Fruit fly (Drosophila melanogaster): ENCODE results near the gene Ent2.
A peak's percentile ranks its signal among the peaks of the same experiment; 100 is the strongest.

Ent2 gene

dm6 chr2L:6552345-6552744 is 9.8 kb upstream of the Ent2 start:
- TF ChIP-seq CG8478 (optimal IDR thresholded peaks at IDR 0.05): no peak
- no peak for TF ChIP-seq CTCF (optimal IDR thresholded peaks at IDR 0.05)

DNA sequence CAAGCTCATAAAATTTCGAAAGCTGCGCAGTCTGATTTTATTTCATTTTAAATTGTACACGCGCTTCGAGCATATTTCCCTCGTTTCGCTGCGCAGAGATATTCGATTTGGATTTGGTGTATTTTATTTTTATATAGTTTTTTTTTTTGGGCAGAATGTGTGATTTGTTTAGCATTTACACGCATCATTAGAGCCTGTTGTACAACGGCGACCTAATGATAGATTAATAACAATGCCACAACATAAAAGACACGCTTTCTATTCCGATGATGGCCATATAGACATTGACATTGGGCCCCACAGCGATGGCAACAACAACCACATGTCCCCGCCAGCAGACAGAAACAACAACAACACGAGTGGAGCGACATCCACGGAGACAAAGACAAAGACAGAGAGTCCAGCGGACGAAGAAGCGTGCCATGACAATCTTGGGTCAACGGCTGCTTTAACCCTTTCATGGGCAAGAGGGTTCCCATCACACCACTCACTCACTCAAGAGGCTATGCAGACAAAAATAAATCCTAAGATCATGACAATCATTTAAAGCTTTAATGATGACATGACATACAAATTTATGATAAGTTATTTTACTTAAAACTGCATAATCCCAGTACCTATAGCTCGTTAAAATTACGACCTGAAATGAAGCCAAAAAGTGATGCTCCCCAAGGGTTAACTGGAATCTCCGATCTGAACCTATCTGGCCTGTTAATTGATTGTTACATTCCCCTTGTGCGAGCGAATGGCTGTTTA is 8.9 kb upstream of the Ent2 start:
- TF ChIP-seq CTCF (optimal IDR thresholded peaks at IDR 0.05): no peak
- TF ChIP-seq CG8478 (optimal IDR thresholded peaks at IDR 0.05): no peak

DNA sequence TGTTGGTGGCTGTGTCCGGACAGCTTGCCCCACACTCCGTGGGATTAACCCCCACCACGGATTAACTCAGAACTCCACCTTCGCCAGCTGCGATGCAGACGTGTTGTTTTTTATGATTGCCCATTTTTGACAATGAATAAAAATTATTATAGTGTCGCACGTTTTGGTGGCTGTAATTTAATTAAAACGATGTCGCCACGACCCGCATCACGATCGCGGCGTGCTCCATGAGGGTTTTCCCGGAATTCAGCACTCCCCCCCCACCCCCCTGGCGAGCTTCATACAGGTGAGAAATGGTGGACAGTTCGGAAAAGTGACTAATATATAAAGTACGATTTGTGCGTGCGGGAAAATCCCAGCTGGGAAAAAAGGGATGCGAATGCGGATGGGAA is 8.3 kb upstream of the Ent2 start:
- TF ChIP-seq CTCF (optimal IDR thresholded peaks at IDR 0.05) (no peak), CG8478 (optimal IDR thresholded peaks at IDR 0.05) (no peak)

dm6 chr2L:6557429-6558384 is 4.4 kb upstream of the Ent2 start, which contains the start of the genes IFT52 and COX5B:
Gene IFT52 (minus strand): TSS chr2L:6557502.
Gene COX5B (plus strand): TSS chr2L:6557800.
- TF ChIP-seq CTCF (optimal IDR thresholded peaks at IDR 0.05) (peak; percentile 71 to 91), CG8478 (optimal IDR thresholded peaks at IDR 0.05) (no peak)

dm6 chr2L:6559131-6559530 is 3.0 kb upstream of the Ent2 start, which contains the start of gene COX5BL:
Gene COX5BL (plus strand): TSS chr2L:6559431.
- no peak for TF ChIP-seq CTCF (optimal IDR thresholded peaks at IDR 0.05)
- TF ChIP-seq CG8478 (optimal IDR thresholded peaks at IDR 0.05): no peak

- TF ChIP-seq CG8478 (optimal IDR thresholded peaks at IDR 0.05): no peak
- no peak for TF ChIP-seq CTCF (optimal IDR thresholded peaks at IDR 0.05)
Measured at dm6 chr2L:6562358-6562687, 198 bp downstream of the Ent2 start.

DNA sequence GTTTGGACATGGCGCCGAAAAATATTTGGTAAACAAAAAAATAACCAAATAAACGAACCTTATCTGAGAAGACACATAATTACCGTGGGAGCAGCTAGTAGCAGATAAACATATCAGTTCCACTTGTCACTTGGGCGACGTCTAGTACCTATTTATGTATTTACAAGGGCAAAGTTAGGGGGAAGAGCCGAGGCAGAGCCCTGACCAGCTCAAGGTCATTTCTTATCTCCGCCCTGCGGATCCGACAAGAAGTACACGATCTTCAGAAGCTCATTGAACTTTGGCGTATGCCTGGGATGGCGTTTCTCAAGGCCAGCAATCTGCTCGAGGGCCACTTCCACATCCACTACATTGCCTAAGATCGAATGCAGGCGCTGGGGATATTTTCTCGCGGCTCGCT is 2.8 kb downstream of the Ent2 start:
- TF ChIP-seq CG8478 (optimal IDR thresholded peaks at IDR 0.05): no peak
- TF ChIP-seq CTCF (optimal IDR thresholded peaks at IDR 0.05): no peak

DNA sequence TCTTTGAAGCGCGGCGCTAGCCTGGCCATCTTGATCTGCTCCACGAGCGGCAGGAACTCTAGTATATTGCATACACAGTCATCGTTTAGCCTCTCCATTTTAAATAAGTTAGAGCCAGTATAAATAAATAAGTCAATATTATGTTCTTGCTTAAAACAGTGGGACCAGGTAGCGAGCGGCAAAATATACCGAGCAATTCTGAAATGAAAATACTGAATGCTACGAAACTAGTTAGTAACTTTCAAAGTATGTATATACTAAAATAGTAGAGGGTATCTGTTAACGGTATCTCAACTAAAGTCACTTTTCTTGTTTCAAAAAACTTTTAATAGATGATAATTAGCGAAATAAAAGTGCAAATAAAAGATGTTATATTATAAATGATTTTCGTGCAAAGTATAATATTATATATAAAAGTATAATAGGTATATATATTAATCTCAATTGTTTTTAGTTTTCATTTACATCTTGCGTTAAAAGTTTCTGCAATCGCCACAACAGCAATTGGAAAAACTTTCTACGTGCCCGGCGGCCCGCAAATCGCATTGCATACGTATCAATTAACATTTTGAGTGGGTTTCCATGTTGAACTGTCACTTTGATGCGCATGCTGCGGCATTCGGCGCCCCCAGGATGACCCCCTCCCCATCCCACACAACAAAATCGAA is 4.0 kb downstream of the Ent2 start, which contains the start of gene CG13766:
Gene CG13766 (minus strand): TSS at position 162 of the 668 bp plus-strand sequence.
- TF ChIP-seq CG8478 (optimal IDR thresholded peaks at IDR 0.05) (no peak), CTCF (optimal IDR thresholded peaks at IDR 0.05) (no peak)

DNA sequence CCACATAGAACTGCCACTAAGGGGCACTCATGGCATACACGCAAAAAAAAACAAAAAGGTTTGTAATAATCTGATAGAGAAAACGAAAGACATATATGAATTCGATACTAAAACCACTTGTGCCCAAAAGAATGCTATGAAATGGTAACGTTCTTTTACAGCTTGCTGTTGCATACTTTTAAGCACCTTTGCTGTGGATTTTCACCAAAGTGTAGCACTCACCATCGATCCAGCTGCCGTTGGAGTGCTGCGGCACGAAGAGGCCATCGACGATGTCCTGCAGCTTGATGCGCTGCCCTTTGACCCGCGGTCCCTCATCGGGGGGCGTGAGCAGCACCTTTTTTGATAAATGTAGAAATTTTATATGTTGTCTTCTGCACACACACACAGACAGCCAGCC is 16.9 kb downstream of the Ent2 start:
- no peak for TF ChIP-seq CG8478 (optimal IDR thresholded peaks at IDR 0.05)
- TF ChIP-seq CTCF (optimal IDR thresholded peaks at IDR 0.05): no peak

- TF ChIP-seq CG8478 (optimal IDR thresholded peaks at IDR 0.05) (no peak), CTCF (optimal IDR thresholded peaks at IDR 0.05) (peak; percentile 61 to 68)
Measured at dm6 chr2L:6584346-6584745, 22.2 kb downstream of the Ent2 start.

DNA sequence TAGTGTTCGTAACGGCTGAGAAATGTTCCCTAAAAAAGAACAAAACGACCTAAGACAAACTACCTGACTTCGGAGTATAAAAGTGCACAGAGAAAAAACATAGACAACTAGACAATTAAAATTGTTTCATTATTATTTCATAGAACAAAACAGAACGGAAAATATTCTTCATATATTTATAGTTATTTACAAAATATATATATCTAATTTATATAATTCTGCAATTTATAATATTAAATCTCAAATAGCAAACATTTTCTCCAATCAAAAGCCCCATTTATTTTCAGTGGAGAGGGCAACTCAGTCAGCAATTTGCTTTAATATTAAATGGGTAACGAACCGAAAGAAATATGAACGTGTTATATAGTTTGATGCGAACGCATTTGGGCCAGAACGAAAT is 32.9 kb downstream of the Ent2 start:
- TF ChIP-seq CTCF (optimal IDR thresholded peaks at IDR 0.05): no peak
- TF ChIP-seq CG8478 (optimal IDR thresholded peaks at IDR 0.05): no peak

dm6 chr2L:6601018-6601505 is 38.9 kb downstream of the Ent2 start, which contains the start of gene Dpp10:
Gene Dpp10 (minus strand): TSS chr2L:6601068.
- TF ChIP-seq CG8478 (optimal IDR thresholded peaks at IDR 0.05): no peak

DNA sequence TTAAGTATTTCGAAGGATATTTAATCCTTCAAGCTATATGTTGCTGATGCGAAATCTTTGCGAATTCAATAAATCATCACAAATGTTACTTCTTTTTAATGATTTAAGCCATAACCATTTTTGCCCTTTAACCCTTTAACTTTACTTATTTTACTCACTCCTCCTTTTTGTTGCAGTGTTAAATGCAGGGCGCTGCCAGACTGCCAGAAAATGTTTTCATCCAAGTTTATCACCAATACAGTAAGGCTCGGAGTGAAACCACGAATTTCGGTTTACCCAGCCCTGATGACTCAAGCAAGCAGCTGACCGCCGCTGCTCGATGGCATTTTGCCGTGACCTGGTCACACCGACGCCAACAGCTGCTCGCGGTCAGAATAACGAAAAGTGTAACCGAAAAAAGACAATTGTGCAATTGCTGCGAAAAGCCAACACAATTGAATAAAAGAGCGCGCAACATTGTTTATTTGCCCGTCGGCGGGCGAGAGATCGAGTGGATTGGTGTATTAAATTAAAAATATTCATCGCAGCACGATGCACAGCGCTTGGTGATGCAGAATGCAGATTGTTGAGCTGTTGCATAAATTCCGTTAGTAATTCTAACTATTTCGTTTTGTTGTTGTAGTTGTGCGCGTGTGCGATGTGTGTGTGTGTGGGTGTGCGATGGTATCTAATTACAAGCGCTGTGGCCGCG is 48.7 kb downstream of the Ent2 start, which contains the start of gene CG11050:
Gene CG11050 (plus strand): TSS at position 329 of the 691 bp plus-strand sequence.
- no peak for TF ChIP-seq CG8478 (optimal IDR thresholded peaks at IDR 0.05)
- peak; percentile 71 to 72 for TF ChIP-seq CTCF (optimal IDR thresholded peaks at IDR 0.05)

- no peak for TF ChIP-seq CTCF (optimal IDR thresholded peaks at IDR 0.05)
- TF ChIP-seq CG8478 (optimal IDR thresholded peaks at IDR 0.05): no peak
Measured at dm6 chr2L:6611374-6612005, 49.4 kb downstream of the Ent2 start.
